Fruit fly (Drosophila melanogaster): ENCODE data around the gene LpR2.

The LpR2 gene

DNA sequence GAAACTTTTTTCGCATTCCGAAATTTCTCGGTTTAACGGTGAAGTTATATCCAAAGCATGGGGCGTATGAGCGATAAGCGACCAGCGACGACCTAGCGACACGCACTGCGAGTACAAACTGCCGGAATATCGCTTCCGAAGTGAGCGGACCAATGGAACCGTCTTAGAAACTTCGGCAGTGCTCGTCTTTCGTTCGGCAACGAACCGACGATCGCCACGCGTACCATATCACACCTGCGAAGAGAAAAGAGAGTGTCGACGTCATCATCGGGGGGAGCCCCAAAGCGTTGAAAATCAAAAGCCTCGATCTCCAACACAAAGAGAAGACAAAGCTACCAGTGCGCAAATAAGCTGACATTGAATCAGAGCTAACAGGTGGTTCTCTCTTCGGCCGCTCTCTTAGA lies at the start of gene LpR2:
TSS of gene LpR2 (minus strand) at position 118 of the 404 bp plus-strand sequence.
- no peak for TF ChIP-seq Myc (optimal IDR thresholded peaks at IDR 0.05)

DNA sequence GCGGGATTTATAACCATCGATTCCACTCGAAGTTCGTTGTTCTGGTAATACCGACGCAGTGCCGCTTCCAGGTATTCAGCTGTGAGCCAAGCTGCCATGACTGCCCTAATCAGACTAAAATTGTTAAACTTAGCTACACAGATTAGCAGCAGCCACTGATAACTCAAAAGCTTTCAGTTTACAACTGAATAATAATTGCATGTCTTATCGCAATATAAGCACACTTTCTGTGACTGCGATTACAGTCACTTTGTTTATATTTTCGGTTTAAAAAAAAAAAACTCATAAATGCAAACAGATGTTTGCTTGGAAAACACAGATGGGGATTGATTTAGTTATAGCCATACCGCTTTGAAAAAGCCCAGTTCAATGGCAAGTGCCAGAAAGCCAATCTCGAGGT lies 49.1 kb upstream of the LpR2 start, which contains the start of gene CG31380:
TSS of gene CG31380 (minus strand) at position 101 of the 400 bp plus-strand sequence.
- TF ChIP-seq h (optimal IDR thresholded peaks at IDR 0.05): no peak

dm6 chr3R:25787198-25787597 lies 46.9 kb upstream of the LpR2 start, which contains the start of gene CG4960:
TSS of gene CG4960 (minus strand) at chr3R:25787298.
- TF ChIP-seq Myc (optimal IDR thresholded peaks at IDR 0.05): no peak
- TF ChIP-seq h (optimal IDR thresholded peaks at IDR 0.05): no peak
- no peak for TF ChIP-seq psq (optimal IDR thresholded peaks at IDR 0.05)
- TF ChIP-seq ttk (optimal IDR thresholded peaks at IDR 0.05): no peak
- no peak for TF ChIP-seq insv (optimal IDR thresholded peaks at IDR 0.05)
- no peak for TF ChIP-seq Sin3A (optimal IDR thresholded peaks at IDR 0.05)

- TF ChIP-seq psq (optimal IDR thresholded peaks at IDR 0.05): no peak
- no peak for TF ChIP-seq h (optimal IDR thresholded peaks at IDR 0.05)
- TF ChIP-seq ttk (optimal IDR thresholded peaks at IDR 0.05): no peak
- no peak for TF ChIP-seq insv (optimal IDR thresholded peaks at IDR 0.05)
- TF ChIP-seq Sin3A (optimal IDR thresholded peaks at IDR 0.05): no peak
- no peak for TF ChIP-seq Myc (optimal IDR thresholded peaks at IDR 0.05)
Measured at dm6 chr3R:25782855-25783424, 42.7 kb upstream of the LpR2 start.

DNA sequence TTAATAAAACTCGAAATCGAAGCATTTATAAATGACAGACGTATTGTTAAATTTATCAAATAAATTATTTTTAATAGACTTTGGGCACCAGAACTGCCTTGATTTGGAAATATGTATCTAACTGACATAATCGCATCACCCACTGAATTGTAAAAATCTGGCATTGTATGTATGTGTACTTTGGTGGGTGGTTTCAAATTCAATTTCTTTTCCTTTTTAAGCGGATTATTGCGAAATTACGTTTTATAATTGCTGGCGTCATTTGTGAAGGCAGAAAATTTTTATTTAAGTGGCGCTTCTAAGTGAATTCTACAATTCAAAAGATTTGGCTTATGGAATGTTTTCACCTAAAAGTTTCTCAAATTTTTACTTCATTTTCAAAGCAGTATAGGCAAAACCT lies 37.9 kb upstream of the LpR2 start, which contains the start of gene CG4956:
TSS of gene CG4956 (minus strand) at position 101 of the 400 bp plus-strand sequence.
- TF ChIP-seq h (optimal IDR thresholded peaks at IDR 0.05) (no peak), insv (optimal IDR thresholded peaks at IDR 0.05) (no peak), psq (optimal IDR thresholded peaks at IDR 0.05) (no peak), ttk (optimal IDR thresholded peaks at IDR 0.05) (no peak), Myc (optimal IDR thresholded peaks at IDR 0.05) (no peak), Sin3A (optimal IDR thresholded peaks at IDR 0.05) (no peak)

DNA sequence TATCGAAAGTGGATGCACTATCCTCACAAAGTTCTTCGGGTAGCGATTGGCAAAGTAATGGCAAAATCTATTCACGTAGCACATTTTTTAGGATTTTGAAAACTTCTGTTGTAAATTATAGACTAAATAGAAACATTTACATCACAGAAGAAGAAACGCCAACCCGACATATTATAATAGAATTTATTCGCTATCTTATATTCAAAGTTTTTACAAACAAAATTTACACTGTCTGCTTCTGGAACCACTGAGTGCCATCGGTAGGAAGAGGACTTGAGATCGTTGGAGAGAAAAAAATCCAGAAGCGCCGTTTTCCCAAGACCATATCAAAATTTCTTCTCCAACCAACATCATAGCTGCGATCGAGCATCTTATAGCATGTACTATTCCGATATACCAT lies 36.8 kb upstream of the LpR2 start, which contains the start of gene CG17195:
TSS of gene CG17195 (minus strand) at position 101 of the 400 bp plus-strand sequence.
- TF ChIP-seq psq (optimal IDR thresholded peaks at IDR 0.05) (no peak), h (optimal IDR thresholded peaks at IDR 0.05) (no peak), insv (optimal IDR thresholded peaks at IDR 0.05) (no peak), ttk (optimal IDR thresholded peaks at IDR 0.05) (no peak), Myc (optimal IDR thresholded peaks at IDR 0.05) (no peak), Sin3A (optimal IDR thresholded peaks at IDR 0.05) (no peak)

- TF ChIP-seq insv (optimal IDR thresholded peaks at IDR 0.05) (no peak), psq (optimal IDR thresholded peaks at IDR 0.05) (no peak), ttk (optimal IDR thresholded peaks at IDR 0.05) (no peak)
Measured at dm6 chr3R:25776137-25776536, 35.9 kb upstream of the LpR2 start, which contains the start of gene CG17196. TSS of gene CG17196 (minus strand) at chr3R:25776237.

- no peak for TF ChIP-seq h (optimal IDR thresholded peaks at IDR 0.05)
- no peak for TF ChIP-seq insv (optimal IDR thresholded peaks at IDR 0.05)
- TF ChIP-seq Sin3A (optimal IDR thresholded peaks at IDR 0.05): no peak
- no peak for TF ChIP-seq ttk (optimal IDR thresholded peaks at IDR 0.05)
- TF ChIP-seq Myc (optimal IDR thresholded peaks at IDR 0.05): no peak
- no peak for TF ChIP-seq psq (optimal IDR thresholded peaks at IDR 0.05)
Measured at dm6 chr3R:25775269-25775668, 35.0 kb upstream of the LpR2 start, which contains the start of the genes CG17197 and CG17198. TSS of gene CG17197 (minus strand) at chr3R:25775369. TSS of gene CG17198 (minus strand) at chr3R:25775369.

dm6 chr3R:25763005-25763404 lies 22.7 kb upstream of the LpR2 start, which contains the start of gene LpR1:
TSS of gene LpR1 (minus strand) at chr3R:25763105.
- TF ChIP-seq insv (optimal IDR thresholded peaks at IDR 0.05) (no peak), Myc (optimal IDR thresholded peaks at IDR 0.05) (no peak), ttk (optimal IDR thresholded peaks at IDR 0.05) (no peak), h (optimal IDR thresholded peaks at IDR 0.05) (no peak), Sin3A (optimal IDR thresholded peaks at IDR 0.05) (no peak), psq (optimal IDR thresholded peaks at IDR 0.05) (no peak)

DNA sequence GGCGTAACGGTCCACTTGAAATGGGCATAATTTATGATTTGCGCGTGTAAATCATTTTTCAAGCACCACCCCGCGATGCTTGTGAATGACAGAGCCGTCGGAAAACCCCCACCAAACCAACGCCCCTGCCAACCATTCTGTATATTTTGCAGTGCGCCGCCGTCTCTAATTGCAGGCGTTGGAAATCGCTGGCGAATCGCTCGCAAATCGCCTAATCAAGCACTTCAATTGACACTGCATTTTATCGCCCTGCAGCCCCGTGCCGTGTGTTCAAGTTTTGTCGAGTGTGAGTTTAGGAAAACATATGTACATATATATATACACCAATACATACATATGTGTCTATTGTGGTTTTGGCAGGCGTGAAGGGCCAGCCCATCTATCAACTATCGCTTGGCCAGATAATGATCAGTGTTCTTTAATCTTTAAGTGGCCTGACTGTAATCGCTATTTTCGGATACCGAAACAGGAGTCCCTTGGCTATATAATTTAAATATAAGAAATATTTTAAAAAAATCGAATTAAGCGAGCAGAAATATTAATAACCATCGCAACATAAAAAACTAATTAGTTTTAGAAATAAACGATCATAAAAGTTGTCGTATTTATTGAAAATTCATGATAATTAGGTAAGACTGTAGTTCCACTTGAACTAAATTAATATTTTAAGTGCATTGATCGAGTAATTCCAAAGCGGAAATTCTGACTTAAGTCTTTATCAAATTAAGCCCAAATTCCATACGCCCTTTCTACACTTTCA lies 21.9 kb upstream of the LpR2 start:
- TF ChIP-seq psq (optimal IDR thresholded peaks at IDR 0.05) (no peak), insv (optimal IDR thresholded peaks at IDR 0.05) (no peak), Sin3A (optimal IDR thresholded peaks at IDR 0.05) (no peak), ttk (optimal IDR thresholded peaks at IDR 0.05) (no peak), Myc (optimal IDR thresholded peaks at IDR 0.05) (no peak), h (optimal IDR thresholded peaks at IDR 0.05) (no peak)

dm6 chr3R:25760190-25760589 lies 19.9 kb upstream of the LpR2 start:
- TF ChIP-seq Myc (optimal IDR thresholded peaks at IDR 0.05) (no peak), Sin3A (optimal IDR thresholded peaks at IDR 0.05) (no peak)

DNA sequence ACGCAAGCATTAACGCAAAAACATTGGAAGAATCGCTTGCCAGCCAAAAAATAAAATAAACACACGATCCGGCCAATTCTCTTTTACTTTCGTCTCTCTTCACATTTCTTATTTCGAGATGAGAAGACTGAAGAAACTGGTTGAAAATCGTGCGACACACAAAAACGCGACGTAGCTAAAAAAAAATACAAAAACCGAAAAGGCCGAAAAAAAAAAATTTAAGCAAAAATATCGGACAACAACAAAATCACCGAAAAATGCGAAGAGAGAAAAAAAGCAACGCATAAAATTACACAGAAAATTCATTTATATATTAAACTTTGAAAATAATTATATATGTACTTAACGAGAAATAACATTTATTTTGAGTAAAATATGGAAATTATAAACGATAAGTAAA lies 19.2 kb upstream of the LpR2 start:
- TF ChIP-seq Sin3A (optimal IDR thresholded peaks at IDR 0.05): no peak
- TF ChIP-seq insv (optimal IDR thresholded peaks at IDR 0.05): no peak
- TF ChIP-seq h (optimal IDR thresholded peaks at IDR 0.05): no peak
- no peak for TF ChIP-seq Myc (optimal IDR thresholded peaks at IDR 0.05)
- no peak for TF ChIP-seq psq (optimal IDR thresholded peaks at IDR 0.05)
